Worm (Caenorhabditis elegans): ENCODE results near the gene F17C8.9.
A peak's percentile ranks its signal among the peaks of the same experiment; 100 is the strongest.

The F17C8.9 gene

ce11 chrIII:4706678-4707077 is 27.5 kb upstream of the F17C8.9 start, which contains the start of gene T04A8.13:
TSS of gene T04A8.13 (plus strand) at chrIII:4706978.
- TF ChIP-seq ets-7 (tag; optimal IDR thresholded peaks at IDR 0.05) (no peak), ceh-13 (GFP tag; optimal IDR thresholded peaks at IDR 0.05) (no peak), flt-1 (GFP tag; IDR thresholded peaks at IDR 0.05) (no peak), B0310.2 (tag; optimal IDR thresholded peaks at IDR 0.05) (no peak), ama-1 (optimal IDR thresholded peaks at IDR 0.05) (no peak), ceh-36 (tag; optimal IDR thresholded peaks at IDR 0.05) (no peak), hnd-1 (tag; optimal IDR thresholded peaks at IDR 0.05) (no peak), hmg-4 (GFP tag; optimal IDR thresholded peaks at IDR 0.05) (no peak), pes-1 (GFP tag; IDR thresholded peaks at IDR 0.05) (no peak)

ce11 chrIII:4708909-4709308 is 25.2 kb upstream of the F17C8.9 start, which contains the start of gene T04A8.18:
TSS of gene T04A8.18 (plus strand) at chrIII:4709209.
- no peak for TF ChIP-seq ets-7 (tag; optimal IDR thresholded peaks at IDR 0.05)
- TF ChIP-seq scrt-1 (GFP tag; IDR thresholded peaks at IDR 0.05): no peak
- TF ChIP-seq hnd-1 (tag; optimal IDR thresholded peaks at IDR 0.05): no peak
- TF ChIP-seq ceh-13 (GFP tag; optimal IDR thresholded peaks at IDR 0.05): no peak
- TF ChIP-seq tbx-11 (GFP tag; IDR thresholded peaks at IDR 0.05): no peak
- TF ChIP-seq ama-1 (optimal IDR thresholded peaks at IDR 0.05): no peak

- TF ChIP-seq ceh-36 (tag; optimal IDR thresholded peaks at IDR 0.05): no peak
Observed at ce11 chrIII:4715088-4715487, 19.1 kb upstream of the F17C8.9 start, which contains the start of gene him-18. TSS of gene him-18 (minus strand) at chrIII:4715188.

- TF ChIP-seq B0310.2 (tag; optimal IDR thresholded peaks at IDR 0.05) (no peak), hnd-1 (tag; optimal IDR thresholded peaks at IDR 0.05) (no peak), hmg-4 (GFP tag; optimal IDR thresholded peaks at IDR 0.05) (no peak), ceh-13 (GFP tag; optimal IDR thresholded peaks at IDR 0.05) (no peak)
Observed at ce11 chrIII:4720620-4721227, 13.4 kb upstream of the F17C8.9 start, which contains the start of gene emb-5. TSS of gene emb-5 (minus strand) at chrIII:4720670.

- TF ChIP-seq flt-1 (GFP tag; IDR thresholded peaks at IDR 0.05) (no peak), ama-1 (optimal IDR thresholded peaks at IDR 0.05) (no peak), hmg-4 (GFP tag; optimal IDR thresholded peaks at IDR 0.05) (peak; percentile 56), aly-1 (tag; optimal IDR thresholded peaks at IDR 0.05) (no peak), tbx-11 (GFP tag; IDR thresholded peaks at IDR 0.05) (no peak), sea-1 (GFP tag; conservative IDR thresholded peaks at IDR 0.05) (no peak), B0310.2 (tag; optimal IDR thresholded peaks at IDR 0.05) (no peak), F13C5.2 (tag; optimal IDR thresholded peaks at IDR 0.05) (peak; percentile 11), ceh-13 (GFP tag; optimal IDR thresholded peaks at IDR 0.05) (no peak), hnd-1 (tag; optimal IDR thresholded peaks at IDR 0.05) (no peak)
Observed at ce11 chrIII:4721750-4722149, 12.4 kb upstream of the F17C8.9 start, which contains the start of gene acy-1. TSS of gene acy-1 (plus strand) at chrIII:4722095.

- TF ChIP-seq ceh-13 (GFP tag; optimal IDR thresholded peaks at IDR 0.05) (no peak), ceh-36 (tag; optimal IDR thresholded peaks at IDR 0.05) (no peak), F13C5.2 (tag; optimal IDR thresholded peaks at IDR 0.05) (no peak), hmbx-1 (tag; optimal IDR thresholded peaks at IDR 0.05) (no peak), ets-7 (tag; optimal IDR thresholded peaks at IDR 0.05) (no peak), tbx-37 (GFP tag; conservative IDR thresholded peaks at IDR 0.05) (no peak), aly-1 (tag; optimal IDR thresholded peaks at IDR 0.05) (no peak), scrt-1 (GFP tag; IDR thresholded peaks at IDR 0.05) (no peak), sea-1 (GFP tag; conservative IDR thresholded peaks at IDR 0.05) (no peak), flt-1 (GFP tag; IDR thresholded peaks at IDR 0.05) (no peak), tra-4 (tag; optimal IDR thresholded peaks at IDR 0.05) (no peak), pes-1 (GFP tag; IDR thresholded peaks at IDR 0.05) (no peak), tbx-11 (GFP tag; IDR thresholded peaks at IDR 0.05) (no peak), ama-1 (optimal IDR thresholded peaks at IDR 0.05) (no peak), B0310.2 (tag; optimal IDR thresholded peaks at IDR 0.05) (no peak)
Observed at ce11 chrIII:4723922-4724321, 10.2 kb upstream of the F17C8.9 start.

ce11 chrIII:4731295-4731988 is 2.7 kb upstream of the F17C8.9 start, which contains the start of gene F17C8.3:
TSS of gene F17C8.3 (plus strand) at chrIII:4731938.
- TF ChIP-seq scrt-1 (GFP tag; IDR thresholded peaks at IDR 0.05): no peak
- no peak for TF ChIP-seq sea-1 (GFP tag; conservative IDR thresholded peaks at IDR 0.05)
- TF ChIP-seq hnd-1 (tag; optimal IDR thresholded peaks at IDR 0.05): no peak
- TF ChIP-seq flt-1 (GFP tag; IDR thresholded peaks at IDR 0.05): no peak
- TF ChIP-seq ceh-13 (GFP tag; optimal IDR thresholded peaks at IDR 0.05): no peak
- TF ChIP-seq B0310.2 (tag; optimal IDR thresholded peaks at IDR 0.05): no peak
- TF ChIP-seq ama-1 (optimal IDR thresholded peaks at IDR 0.05): no peak
- no peak for TF ChIP-seq hmbx-1 (tag; optimal IDR thresholded peaks at IDR 0.05)
- TF ChIP-seq F13C5.2 (tag; optimal IDR thresholded peaks at IDR 0.05): no peak

ce11 chrIII:4735443-4735842 is 1.3 kb downstream of the F17C8.9 start, which contains the start of gene F17C8.7:
TSS of gene F17C8.7 (plus strand) at chrIII:4735743.
- no peak for TF ChIP-seq scrt-1 (GFP tag; IDR thresholded peaks at IDR 0.05)
- TF ChIP-seq B0310.2 (tag; optimal IDR thresholded peaks at IDR 0.05): no peak
- no peak for TF ChIP-seq ceh-13 (GFP tag; optimal IDR thresholded peaks at IDR 0.05)
- no peak for TF ChIP-seq hnd-1 (tag; optimal IDR thresholded peaks at IDR 0.05)
- no peak for TF ChIP-seq F13C5.2 (tag; optimal IDR thresholded peaks at IDR 0.05)
- no peak for TF ChIP-seq tbx-37 (GFP tag; conservative IDR thresholded peaks at IDR 0.05)
- TF ChIP-seq pes-1 (GFP tag; IDR thresholded peaks at IDR 0.05): no peak
- no peak for TF ChIP-seq ets-7 (tag; optimal IDR thresholded peaks at IDR 0.05)
- no peak for TF ChIP-seq hmg-4 (GFP tag; optimal IDR thresholded peaks at IDR 0.05)
- TF ChIP-seq ceh-36 (tag; optimal IDR thresholded peaks at IDR 0.05): no peak
- TF ChIP-seq ama-1 (optimal IDR thresholded peaks at IDR 0.05): no peak
- TF ChIP-seq tra-4 (tag; optimal IDR thresholded peaks at IDR 0.05): no peak
- TF ChIP-seq sea-1 (GFP tag; conservative IDR thresholded peaks at IDR 0.05): no peak
- TF ChIP-seq hmbx-1 (tag; optimal IDR thresholded peaks at IDR 0.05): no peak
